Worm (Caenorhabditis elegans) whole organism, mixed stage, embryonic: ENCODE measurements around the gene F59B10.6.

ENCODE experiments used
- blmp-1 ChIP-seq: fragments of 150-350 bp; optimal IDR thresholded peaks from 2 replicates; lab custom pipeline; 2014; ENCODE audit warnings: missing biosample characterization, missing genetic modification characterization
- ces-1 ChIP-seq: fragments of 150-350 bp; optimal IDR thresholded peaks from 2 replicates; lab custom pipeline; 2014; ENCODE audit warnings: missing biosample characterization, missing genetic modification reagents, missing genetic modification characterization
- lin-13 ChIP-seq: fragments of 150-350 bp; optimal IDR thresholded peaks from 2 replicates; lab custom pipeline; 2014; ENCODE audit warnings: missing biosample characterization, missing genetic modification characterization
- snpc-4 ChIP-seq: fragments of 150-350 bp; optimal IDR thresholded peaks from 2 replicates; lab custom pipeline; 2014; ENCODE audit warnings: missing biosample characterization, missing genetic modification characterization

ce11 chrII:10501578-10501977 lies 22.7 kb downstream of the F59B10.6 start:
- TF ChIP-seq ces-1 (GFP tag; lab: Kevin White, UChicago) (peak; percentile 37), lin-13 (tag; lab: Kevin White, UChicago) (no peak), snpc-4 (tag; lab: Kevin White, UChicago) (no peak), blmp-1 (peak; percentile 3)
